Worm (Caenorhabditis elegans) whole organism, late embryonic: ENCODE measurements around the gene col-186.

Experiments
- ceh-14 ChIP-seq: sonication (generic microtip); optimal IDR thresholded peaks from 2 replicates; lab custom pipeline; 2016; ENCODE audit warnings: missing genotype, missing genetic modification characterization, missing compliant biosample characterization
- ceh-18 ChIP-seq: sonication (generic microtip); optimal IDR thresholded peaks from 2 replicates; lab custom pipeline; 2016; ENCODE audit warnings: missing genetic modification characterization, missing compliant biosample characterization
- ceh-6 ChIP-seq: fragments of 200-800 bp; sonication (Bioruptor generic); optimal IDR thresholded peaks from 2 replicates; lab custom pipeline; 2018; ENCODE audit warnings: mild to moderate bottlenecking, missing genetic modification characterization, missing compliant biosample characterization
- ceh-9 ChIP-seq: sonication (generic microtip); optimal IDR thresholded peaks from 2 replicates; lab custom pipeline; 2016; ENCODE audit warnings: mild to moderate bottlenecking, missing genetic modification characterization, inconsistent platforms, missing compliant biosample characterization
- che-1 ChIP-seq: sonication (generic microtip); optimal IDR thresholded peaks from 2 replicates; lab custom pipeline; 2016; ENCODE audit warnings: mild to moderate bottlenecking, missing genetic modification characterization, missing compliant biosample characterization
- elt-4 ChIP-seq: sonication (generic microtip); optimal IDR thresholded peaks from 2 replicates; lab custom pipeline; 2016; ENCODE audit warnings: missing genetic modification characterization, missing compliant biosample characterization
- eyg-1 ChIP-seq: sonication (generic microtip); optimal IDR thresholded peaks from 2 replicates; lab custom pipeline; 2016; ENCODE audit warnings: missing genotype, missing genetic modification characterization, missing compliant biosample characterization
- lin-11 ChIP-seq: fragments of 200-800 bp; sonication (Bioruptor generic); optimal IDR thresholded peaks from 2 replicates; lab custom pipeline; 2018; ENCODE audit warnings: mild to moderate bottlenecking, missing genetic modification characterization, missing compliant biosample characterization
- mec-3 ChIP-seq: sonication (generic microtip); optimal IDR thresholded peaks from 2 replicates; lab custom pipeline; 2016; ENCODE audit warnings: borderline replicate concordance, missing genetic modification characterization, missing compliant biosample characterization
- nfya-1 ChIP-seq: sonication (generic microtip); optimal IDR thresholded peaks from 2 replicates; lab custom pipeline; 2017; ENCODE audit warnings: missing genetic modification characterization, mild to moderate bottlenecking, missing compliant biosample characterization, antibody characterized with exemption, moderate library complexity
- nhr-232 ChIP-seq: sonication (generic microtip); optimal IDR thresholded peaks from 2 replicates; lab custom pipeline; 2016; ENCODE audit warnings: missing genetic modification characterization, missing compliant biosample characterization
- odd-2 ChIP-seq: sonication (generic microtip); optimal IDR thresholded peaks from 2 replicates; lab custom pipeline; 2017; ENCODE audit warnings: antibody characterized with exemption, mild to moderate bottlenecking, missing genetic modification characterization, missing compliant biosample characterization
- pat-9 ChIP-seq: fragments of 200-800 bp; sonication (Bioruptor generic); optimal IDR thresholded peaks from 2 replicates; lab custom pipeline; 2018; ENCODE audit warnings: mild to moderate bottlenecking, missing genetic modification characterization, moderate library complexity, missing compliant biosample characterization
- pros-1 ChIP-seq: fragments of 150-350 bp; optimal IDR thresholded peaks from 2 replicates; lab custom pipeline; 2014; ENCODE audit warnings: missing biosample characterization, missing genetic modification reagents, missing genetic modification characterization
- ref-2 ChIP-seq: sonication (generic microtip); optimal IDR thresholded peaks from 2 replicates; lab custom pipeline; 2016; ENCODE audit warnings: missing genetic modification characterization, missing compliant biosample characterization
- sox-2 ChIP-seq: fragments of 200-800 bp; sonication (Bioruptor generic); IDR thresholded peaks from 2 replicates; pipeline ENCODE4 v1.3.6; 2022; ENCODE audit warnings: missing genetic modification reagents, missing genetic modification characterization, missing compliant biosample characterization
- tbx-2 ChIP-seq: sonication (generic microtip); optimal IDR thresholded peaks from 2 replicates; lab custom pipeline; 2016; ENCODE audit warnings: missing genetic modification characterization, missing compliant biosample characterization
- tbx-7 ChIP-seq: sonication (generic microtip); optimal IDR thresholded peaks from 2 replicates; lab custom pipeline; 2016; ENCODE audit warnings: missing genotype, missing genetic modification characterization, missing compliant biosample characterization
- unc-55 ChIP-seq: sonication (generic microtip); optimal IDR thresholded peaks from 2 replicates; lab custom pipeline; 2017; ENCODE audit warnings: missing biosample characterization, missing genetic modification reagents, missing genetic modification characterization
- ztf-16 ChIP-seq: sonication (generic microtip); optimal IDR thresholded peaks from 2 replicates; lab custom pipeline; 2017; ENCODE audit warnings: missing genetic modification characterization, missing compliant biosample characterization

The col-186 gene

DNA sequence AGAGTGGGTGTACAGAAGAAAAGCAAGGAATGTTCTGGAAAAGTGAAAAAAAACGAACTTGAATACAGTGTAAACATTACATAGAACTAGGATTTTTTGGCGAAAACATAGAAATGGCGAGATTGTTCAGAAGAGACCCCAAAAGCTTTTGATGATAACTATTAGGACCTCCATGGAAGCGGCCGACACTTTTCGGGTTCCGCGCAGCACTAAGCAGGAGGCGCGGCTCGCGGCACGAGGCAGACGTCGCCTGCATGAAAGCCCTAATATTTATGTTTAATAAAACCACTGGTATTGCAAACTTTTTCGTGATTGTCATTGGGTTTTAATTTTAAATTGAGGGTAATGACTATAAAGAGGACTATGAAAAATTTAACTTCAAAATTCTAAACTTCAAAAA, 46.6 kb downstream of the col-186 start:
- TF ChIP-seq nfya-1 (no peak), ceh-18 (no peak), pros-1 (tag; lab: Kevin White, UChicago) (no peak), che-1 (no peak)
- TF ChIP-seq, all 69 proteins: peak for 0

DNA sequence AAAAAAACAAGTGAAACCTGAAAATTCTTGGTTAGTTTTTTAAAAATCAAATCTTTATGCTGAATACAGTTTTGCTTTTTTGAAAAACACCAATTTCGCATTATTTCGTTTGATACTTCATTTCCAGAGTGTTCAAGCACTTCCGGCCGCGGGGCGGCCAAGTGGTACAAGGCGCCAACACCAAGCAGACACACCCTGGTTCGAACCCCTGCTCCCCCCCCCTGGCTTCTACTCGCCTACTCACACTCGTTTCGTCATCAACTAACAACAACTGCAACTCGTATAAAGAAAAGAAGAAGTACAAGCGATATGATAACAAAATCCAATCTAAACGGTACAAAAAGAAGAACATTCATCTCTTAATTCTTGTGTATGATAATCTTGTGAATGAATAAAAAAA, 51.5 kb downstream of the col-186 start:
- TF ChIP-seq odd-2 (tag; lab: Kevin White, UChicago) (no peak), sox-2 (GFP tag; lab: Robert Waterston, UW) (no peak), ceh-14 (tag; lab: Kevin White, UChicago) (no peak), unc-55 (GFP tag; lab: Kevin White, UChicago) (no peak), elt-4 (tag; lab: Kevin White, UChicago) (no peak), eyg-1 (tag; lab: Kevin White, UChicago) (no peak), lin-11 (no peak), mec-3 (no peak), tbx-2 (tag; lab: Kevin White, UChicago) (no peak), pat-9 (tag; lab: Kevin White, UChicago) (no peak), ceh-6 (GFP tag; lab: Kevin White, UChicago) (no peak), nhr-232 (no peak), ztf-16 (no peak), tbx-7 (tag; lab: Kevin White, UChicago) (no peak), ceh-9 (tag; lab: Kevin White, UChicago) (no peak), ref-2 (no peak)
